Fruit fly (Drosophila melanogaster) whole organism, adult: Measurements from ENCODE around the gene CG12115.

Experiments
- CG11617 ChIP-seq: fragments of 200-800 bp; sonication (Bioruptor generic); optimal IDR thresholded peaks from 2 replicates; lab custom pipeline; 2017; ENCODE audit warnings: mild to moderate bottlenecking, missing biosample characterization, missing genetic modification reagents, missing genetic modification characterization
- CG12768 ChIP-seq: fragments of 200-800 bp; sonication (Bioruptor generic); optimal IDR thresholded peaks from 2 replicates; lab custom pipeline; 2017; ENCODE audit warnings: missing biosample characterization, missing genetic modification characterization, mild to moderate bottlenecking, moderate library complexity, missing genetic modification reagents
- CG14711 ChIP-seq: fragments of 200-800 bp; sonication (Bioruptor generic); optimal IDR thresholded peaks from 2 replicates; lab custom pipeline; 2018; ENCODE audit warnings: missing biosample characterization, mild to moderate bottlenecking, missing genetic modification characterization, moderate library complexity
- CG1620 ChIP-seq: fragments of 200-800 bp; sonication (Bioruptor generic); optimal IDR thresholded peaks from 2 replicates; lab custom pipeline; 2016; ENCODE audit warnings: missing biosample characterization, missing genetic modification characterization
- CG33017 ChIP-seq: fragments of 200-800 bp; sonication (Bioruptor generic); optimal IDR thresholded peaks from 2 replicates; lab custom pipeline; 2018; ENCODE audit warnings: missing biosample characterization, mild to moderate bottlenecking, missing genetic modification characterization, moderate library complexity
- CG5204 ChIP-seq: fragments of 200-800 bp; sonication (Bioruptor generic); optimal IDR thresholded peaks from 2 replicates; lab custom pipeline; 2016; ENCODE audit warnings: missing biosample characterization, missing genetic modification characterization
- CG7045 ChIP-seq: fragments of 200-800 bp; sonication (Bioruptor generic); optimal IDR thresholded peaks from 2 replicates; lab custom pipeline; 2017; ENCODE audit warnings: missing biosample characterization, mild to moderate bottlenecking, missing genetic modification characterization
- CG7101 ChIP-seq: fragments of 200-800 bp; sonication (Bioruptor generic); optimal IDR thresholded peaks from 2 replicates; lab custom pipeline; 2018; ENCODE audit warnings: missing biosample characterization, mild to moderate bottlenecking, missing genetic modification characterization, moderate library complexity
- Clk ChIP-seq: fragments of 200-800 bp; sonication (Bioruptor generic); optimal IDR thresholded peaks from 2 replicates; lab custom pipeline; 2017; ENCODE audit warnings: missing biosample characterization, missing genetic modification characterization
- Crg-1 ChIP-seq: fragments of 200-800 bp; sonication (Bioruptor generic); optimal IDR thresholded peaks from 2 replicates; lab custom pipeline; 2016; ENCODE audit warnings: missing biosample characterization, missing genetic modification characterization
- Hr96 ChIP-seq: fragments of 200-800 bp; sonication (Bioruptor generic); optimal IDR thresholded peaks from 2 replicates; lab custom pipeline; 2016; ENCODE audit warnings: missing biosample characterization, missing genetic modification characterization
- Mnt ChIP-seq: fragments of 200-800 bp; sonication (Bioruptor generic); optimal IDR thresholded peaks from 2 replicates; lab custom pipeline; 2016; ENCODE audit warnings: missing biosample characterization, mild to moderate bottlenecking, missing genetic modification characterization
- bab1 ChIP-seq: fragments of 200-800 bp; sonication (Bioruptor generic); optimal IDR thresholded peaks from 3 replicates; lab custom pipeline; 2019; ENCODE audit warnings: missing biosample characterization, mild to moderate bottlenecking, missing genetic modification characterization, moderate library complexity
- cic ChIP-seq: fragments of 200-800 bp; sonication (Bioruptor generic); optimal IDR thresholded peaks from 2 replicates; lab custom pipeline; 2017; ENCODE audit warnings: missing biosample characterization, mild to moderate bottlenecking, missing genetic modification characterization, moderate library complexity
- cnc ChIP-seq, 2 experiments: fragments of >200 bp; optimal IDR thresholded peaks; 2 replicates each; lab custom pipeline; 2017
- kay ChIP-seq: fragments of 200-800 bp; sonication (Bioruptor generic); peaks from one replicate; lab custom pipeline; 2016; ENCODE audit warnings: missing biosample characterization, missing genetic modification characterization, borderline replicate concordance
- ovo ChIP-seq: fragments of 200-800 bp; sonication (Bioruptor generic); optimal IDR thresholded peaks from 2 replicates; lab custom pipeline; 2016; ENCODE audit warnings: missing biosample characterization, missing genetic modification characterization
- pad ChIP-seq: fragments of 200-800 bp; sonication (Bioruptor generic); optimal IDR thresholded peaks from 3 replicates; lab custom pipeline; 2017; ENCODE audit warnings: missing biosample characterization, missing genetic modification characterization, mild to moderate bottlenecking, moderate library complexity, missing genetic modification reagents
- tj ChIP-seq: fragments of 200-800 bp; sonication (Bioruptor generic); optimal IDR thresholded peaks from 3 replicates; lab custom pipeline; 2017; ENCODE audit warnings: missing biosample characterization, mild to moderate bottlenecking, missing genetic modification characterization, moderate library complexity
- toe ChIP-seq: fragments of 200-800 bp; sonication (Bioruptor generic); optimal IDR thresholded peaks from 2 replicates; lab custom pipeline; 2016; ENCODE audit warnings: missing biosample characterization, missing genetic modification characterization

CG12115 gene

DNA sequence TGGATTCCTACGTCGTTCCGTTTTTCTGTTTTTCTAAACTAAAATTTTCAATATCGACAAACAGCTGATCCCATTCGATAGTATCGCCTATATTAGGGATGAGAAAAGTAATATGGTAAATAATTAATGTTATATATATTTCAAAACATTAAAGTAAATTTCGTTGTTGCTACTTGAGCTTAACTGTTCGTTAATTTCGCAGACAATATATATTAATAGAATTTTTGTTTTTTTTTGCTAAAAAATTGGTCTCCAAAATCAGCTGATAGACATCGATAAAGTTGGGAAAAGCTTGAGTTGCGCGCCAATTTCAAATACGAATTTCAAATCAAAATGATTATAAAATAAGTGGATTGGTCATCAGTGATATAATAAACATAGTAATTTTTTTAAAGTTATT is 6.0 kb upstream of the CG12115 start, which contains the start of gene CG12118:
Gene CG12118 (minus strand): TSS at position 53 of the 400 bp plus-strand sequence.
- TF ChIP-seq CG33017 (tag; lab: Kevin White, UChicago): peak; percentile 56
- peak; percentile 87 for TF ChIP-seq CG1620
- TF ChIP-seq pad: peak; percentile 58
- TF ChIP-seq bab1 (GFP tag; lab: Kevin White, UChicago): peak; percentile 96
- no peak for TF ChIP-seq cnc (optimal IDR thresholded peaks at IDR 0.05; lab: Kevin White, UChicago)
- peak; percentile 71 for TF ChIP-seq tj (GFP tag; lab: Kevin White, UChicago)
- TF ChIP-seq ovo: peak; percentile 60
- peak; percentile 84 for TF ChIP-seq CG11617 (GFP tag; lab: Kevin White, UChicago)
- TF ChIP-seq kay (GFP tag; lab: Kevin White, UChicago): no peak
- TF ChIP-seq Hr96 (GFP tag; lab: Kevin White, UChicago): no peak
- peak; percentile 16 for TF ChIP-seq CG12768 (GFP tag; lab: Kevin White, UChicago)
- no peak for TF ChIP-seq Clk
- peak; percentile 87 for TF ChIP-seq CG14711 (tag; lab: Kevin White, UChicago)
- TF ChIP-seq CG7045 (GFP tag; lab: Kevin White, UChicago): peak; percentile 10
- TF ChIP-seq cic (GFP tag; lab: Kevin White, UChicago): peak; percentile 1
- TF ChIP-seq Crg-1 (GFP tag; lab: Kevin White, UChicago): peak; percentile 67
- peak; percentile 32 for TF ChIP-seq toe (GFP tag; lab: Kevin White, UChicago)
- TF ChIP-seq CG7101 (tag; lab: Kevin White, UChicago): peak; percentile 85
- peak; percentile 69 for TF ChIP-seq Mnt (GFP tag; lab: Kevin White, UChicago)
- TF ChIP-seq CG5204 (GFP tag; lab: Kevin White, UChicago): peak; percentile 17

dm6 chrX:9195311-9195710 is 4.9 kb upstream of the CG12115 start:
- no peak for TF ChIP-seq Mnt (GFP tag; lab: Kevin White, UChicago)
- no peak for TF ChIP-seq CG5204 (GFP tag; lab: Kevin White, UChicago)
- no peak for TF ChIP-seq CG7101 (tag; lab: Kevin White, UChicago)
- TF ChIP-seq CG7045 (GFP tag; lab: Kevin White, UChicago): no peak
- no peak for TF ChIP-seq cic (GFP tag; lab: Kevin White, UChicago)
- no peak for TF ChIP-seq CG1620
- no peak for TF ChIP-seq Crg-1 (GFP tag; lab: Kevin White, UChicago)

DNA sequence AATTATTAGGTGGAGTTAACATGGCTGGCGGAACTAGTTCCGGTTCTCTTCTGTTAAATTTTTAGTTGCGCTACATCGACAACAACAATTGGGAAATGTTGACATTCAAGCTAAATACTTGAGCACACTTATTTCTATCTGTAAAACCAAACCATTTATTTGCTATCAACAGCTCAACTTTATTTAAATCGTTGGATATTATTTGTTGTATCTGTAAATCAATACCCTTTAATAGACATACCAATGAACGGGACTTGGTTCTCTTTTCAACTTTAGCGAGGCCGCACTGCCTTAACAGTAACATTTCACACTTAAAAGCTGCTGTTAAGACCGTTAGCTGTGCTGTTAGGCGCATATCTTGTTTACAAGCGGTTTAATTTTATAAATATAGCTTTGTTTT is 3.2 kb upstream of the CG12115 start, which contains the start of gene CG12106:
Gene CG12106 (plus strand): TSS at position 295 of the 400 bp plus-strand sequence.
- TF ChIP-seq CG7101 (tag; lab: Kevin White, UChicago): peak; percentile 73
- peak; percentile 71 for TF ChIP-seq CG14711 (tag; lab: Kevin White, UChicago)
- peak; percentile 38 for TF ChIP-seq CG33017 (tag; lab: Kevin White, UChicago)
- TF ChIP-seq tj (GFP tag; lab: Kevin White, UChicago): no peak
- peak; percentile 39 for TF ChIP-seq CG5204 (GFP tag; lab: Kevin White, UChicago)
- no peak for TF ChIP-seq Hr96 (GFP tag; lab: Kevin White, UChicago)
- TF ChIP-seq toe (GFP tag; lab: Kevin White, UChicago): peak; percentile 24
- peak; percentile 56 for TF ChIP-seq CG1620
- TF ChIP-seq Crg-1 (GFP tag; lab: Kevin White, UChicago): peak; percentile 28
- peak; percentile 31 for TF ChIP-seq pad
- peak; percentile 57 for TF ChIP-seq ovo
- TF ChIP-seq CG7045 (GFP tag; lab: Kevin White, UChicago): no peak
- TF ChIP-seq cnc (optimal IDR thresholded peaks at IDR 0.05; lab: Kevin White, UChicago): no peak
- no peak for TF ChIP-seq Clk
- peak; percentile 25 for TF ChIP-seq CG12768 (GFP tag; lab: Kevin White, UChicago)
- TF ChIP-seq CG11617 (GFP tag; lab: Kevin White, UChicago): peak; percentile 25
- no peak for TF ChIP-seq kay (GFP tag; lab: Kevin White, UChicago)
- TF ChIP-seq bab1 (GFP tag; lab: Kevin White, UChicago): peak; percentile 60
- peak; percentile 29 for TF ChIP-seq Mnt (GFP tag; lab: Kevin White, UChicago)
- TF ChIP-seq cic (GFP tag; lab: Kevin White, UChicago): no peak

- TF ChIP-seq bab1 (GFP tag; lab: Kevin White, UChicago) (peak; percentile 35), Hr96 (GFP tag; lab: Kevin White, UChicago) (no peak), CG11617 (GFP tag; lab: Kevin White, UChicago) (no peak)
These were observed 2.0 kb upstream of the CG12115 start, which contains the start of gene CG12056 for dm6 chrX:9192429-9192828. Gene CG12056 (plus strand): TSS chrX:9192669.

dm6 chrX:9191357-9191756 is 952 bp upstream of the CG12115 start, which contains the start of gene CG12057:
Gene CG12057 (plus strand): TSS chrX:9191657.
- no peak for TF ChIP-seq Clk

DNA sequence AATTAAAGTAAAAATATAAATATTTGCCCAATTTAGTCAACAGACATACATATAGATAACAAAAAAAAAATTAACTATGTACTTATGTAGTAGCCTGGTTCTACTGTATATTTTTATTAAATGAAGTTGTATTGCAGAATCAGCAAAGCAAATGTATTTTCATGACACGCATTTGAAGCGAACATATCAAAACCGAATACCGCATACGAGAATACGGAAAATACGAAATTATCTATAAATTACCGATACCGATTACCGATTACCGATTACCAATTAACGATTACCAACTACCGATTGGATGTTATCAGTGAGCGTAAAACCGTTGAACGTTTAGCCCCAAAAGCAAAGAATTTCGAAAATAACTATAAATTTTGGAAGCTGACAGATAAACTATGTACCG is 3.0 kb downstream of the CG12115 start:
- TF ChIP-seq CG12768 (GFP tag; lab: Kevin White, UChicago): no peak
- TF ChIP-seq CG5204 (GFP tag; lab: Kevin White, UChicago): no peak
- no peak for TF ChIP-seq Hr96 (GFP tag; lab: Kevin White, UChicago)
- no peak for TF ChIP-seq ovo
- no peak for TF ChIP-seq CG14711 (tag; lab: Kevin White, UChicago)
- TF ChIP-seq pad: no peak
- no peak for TF ChIP-seq toe (GFP tag; lab: Kevin White, UChicago)
- no peak for TF ChIP-seq cic (GFP tag; lab: Kevin White, UChicago)
- no peak for TF ChIP-seq cnc (optimal IDR thresholded peaks at IDR 0.05; lab: Kevin White, UChicago)
- TF ChIP-seq Clk: no peak
- no peak for TF ChIP-seq CG33017 (tag; lab: Kevin White, UChicago)
- TF ChIP-seq CG11617 (GFP tag; lab: Kevin White, UChicago): no peak
- TF ChIP-seq CG7045 (GFP tag; lab: Kevin White, UChicago): no peak
- TF ChIP-seq tj (GFP tag; lab: Kevin White, UChicago): no peak
